Fruit fly (Drosophila melanogaster) whole organism, embryonic: ENCODE results near the gene Trf4-2.
A peak's percentile ranks its signal among the peaks of the same experiment; 100 is the strongest.

Source experiments
- Awh ChIP-seq: fragments of 200-800 bp; sonication (Bioruptor generic); IDR thresholded peaks from 2 replicates; pipeline ENCODE4, ENCODE4 v1.3.6; 2022; ENCODE audit warnings: missing biosample characterization, missing genetic modification characterization
- BEAF-32 ChIP-seq: fragments of 200-800 bp; sonication (Bioruptor generic); optimal IDR thresholded peaks from 3 replicates; lab custom pipeline; 2017; ENCODE audit warnings: missing biosample characterization, missing genetic modification characterization, mild to moderate bottlenecking, moderate library complexity, missing genetic modification reagents
- Bdp1 ChIP-seq: fragments of 200-800 bp; sonication (Bioruptor generic); optimal IDR thresholded peaks from 3 replicates; lab custom pipeline; 2016; ENCODE audit warnings: missing biosample characterization, missing genetic modification characterization
- CG10959 ChIP-seq: fragments of 200-800 bp; sonication (Bioruptor generic); IDR thresholded peaks from 2 replicates; pipeline ENCODE4 v1.3.6; 2022; ENCODE audit warnings: missing biosample characterization, missing genetic modification characterization
- CG11093 ChIP-seq: fragments of 200-800 bp; sonication (Bioruptor generic); IDR thresholded peaks from 3 replicates; pipeline ENCODE4 v1.3.6; 2022; ENCODE audit warnings: missing biosample characterization, missing genetic modification characterization
- CG11560 ChIP-seq: fragments of 200-800 bp; sonication (Bioruptor generic); IDR thresholded peaks from 3 replicates; pipeline ENCODE4 v1.3.6; 2022; ENCODE audit warnings: missing biosample characterization, missing genetic modification characterization
- CG12236 ChIP-seq: fragments of 200-800 bp; sonication (Bioruptor generic); optimal IDR thresholded peaks from 2 replicates; lab custom pipeline; 2016; ENCODE audit warnings: missing biosample characterization, missing genetic modification characterization
- CG1233 ChIP-seq: fragments of 200-800 bp; sonication (Bioruptor generic); optimal IDR thresholded peaks from 4 replicates; lab custom pipeline; 2018; ENCODE audit warnings: missing biosample characterization, mild to moderate bottlenecking, missing genetic modification characterization
- CG12659 ChIP-seq: fragments of 200-800 bp; sonication (Bioruptor generic); optimal IDR thresholded peaks from 3 replicates; lab custom pipeline; 2017; ENCODE audit warnings: mild to moderate bottlenecking, missing biosample characterization, missing genetic modification reagents, missing genetic modification characterization
- CG15479 ChIP-seq: fragments of 200-800 bp; sonication (Bioruptor generic); optimal IDR thresholded peaks from 3 replicates; lab custom pipeline; 2019; ENCODE audit warnings: missing biosample characterization, mild to moderate bottlenecking, missing genetic modification characterization, moderate library complexity
- CG1603 ChIP-seq: fragments of 200-800 bp; sonication (Bioruptor generic); optimal IDR thresholded peaks from 2 replicates; lab custom pipeline; 2019; ENCODE audit warnings: missing biosample characterization, mild to moderate bottlenecking, missing genetic modification characterization, moderate library complexity
- CG2120 ChIP-seq: fragments of 200-800 bp; sonication (Bioruptor generic); optimal IDR thresholded peaks from 3 replicates; lab custom pipeline; 2016; ENCODE audit warnings: missing biosample characterization, missing genetic modification characterization
- CG2889 ChIP-seq: fragments of 200-800 bp; sonication (Bioruptor generic); IDR thresholded peaks from 3 replicates; pipeline ENCODE4 v1.3.6; 2022; ENCODE audit warnings: missing biosample characterization, missing genetic modification characterization
- CG30431 ChIP-seq: fragments of 200-800 bp; sonication (Bioruptor generic); optimal IDR thresholded peaks from 2 replicates; lab custom pipeline; 2017; ENCODE audit warnings: missing biosample characterization, missing genetic modification characterization
- CG32767 ChIP-seq: fragments of 200-800 bp; sonication (Bioruptor generic); IDR thresholded peaks from 2 replicates; pipeline ENCODE4 v1.3.6; 2022; ENCODE audit warnings: missing biosample characterization, missing genetic modification characterization
- CG6272 ChIP-seq: fragments of 200-800 bp; sonication (Bioruptor generic); IDR thresholded peaks from 2 replicates; pipeline ENCODE4 v1.3.6; 2022; ENCODE audit warnings: missing biosample characterization, missing genetic modification characterization
- CG7372 ChIP-seq: fragments of 200-800 bp; sonication (Bioruptor generic); IDR thresholded peaks from 2 replicates; pipeline ENCODE4 v1.3.6; 2022; ENCODE audit warnings: missing biosample characterization, missing genetic modification characterization
- CG8359 ChIP-seq: fragments of 200-800 bp; sonication (Bioruptor generic); optimal IDR thresholded peaks from 2 replicates; lab custom pipeline; 2017; ENCODE audit warnings: missing biosample characterization, mild to moderate bottlenecking, missing genetic modification characterization, borderline replicate concordance
- CG9727 ChIP-seq: fragments of 200-800 bp; sonication (Bioruptor generic); optimal IDR thresholded peaks from 3 replicates; lab custom pipeline; 2017; ENCODE audit warnings: missing biosample characterization, mild to moderate bottlenecking, missing genetic modification characterization
- Camta ChIP-seq: fragments of 200-800 bp; sonication (Bioruptor generic); optimal IDR thresholded peaks from 2 replicates; lab custom pipeline; 2016; ENCODE audit warnings: missing biosample characterization, missing genetic modification characterization
- Doc3 ChIP-seq: fragments of 200-800 bp; sonication (Bioruptor generic); IDR thresholded peaks from 3 replicates; pipeline ENCODE4 v1.3.6; 2022; ENCODE audit warnings: missing biosample characterization, missing genetic modification characterization; ENCODE audit not compliant: partially characterized antibody
- Dp ChIP-seq: fragments of 200-800 bp; sonication (Bioruptor generic); optimal IDR thresholded peaks from 2 replicates; lab custom pipeline; 2018; ENCODE audit warnings: missing biosample characterization, mild to moderate bottlenecking, missing genetic modification characterization, moderate library complexity
- MBD-R2 ChIP-seq: fragments of 200-800 bp; sonication (Bioruptor generic); IDR thresholded peaks from 2 replicates; pipeline ENCODE4 v1.3.6; 2022; ENCODE audit warnings: missing biosample characterization, missing genetic modification characterization
- MESR4 ChIP-seq: fragments of 200-800 bp; sonication (Bioruptor generic); optimal IDR thresholded peaks from 2 replicates; lab custom pipeline; 2018; ENCODE audit warnings: missing biosample characterization, mild to moderate bottlenecking, missing genetic modification characterization, moderate library complexity
- NfI ChIP-seq: fragments of 200-800 bp; sonication (Bioruptor generic); optimal IDR thresholded peaks from 3 replicates; lab custom pipeline; 2018; ENCODE audit warnings: missing biosample characterization, mild to moderate bottlenecking, missing genetic modification characterization, moderate library complexity
- Opbp ChIP-seq: fragments of 200-800 bp; sonication (Bioruptor generic); IDR thresholded peaks from 3 replicates; pipeline ENCODE4 v1.3.6; 2022; ENCODE audit warnings: missing biosample characterization, missing genetic modification characterization; ENCODE audit not compliant: partially characterized antibody
- Ptx1 ChIP-seq: fragments of 200-800 bp; sonication (Bioruptor generic); IDR thresholded peaks from 2 replicates; pipeline ENCODE4 v1.3.6; 2022; ENCODE audit warnings: missing biosample characterization, missing genetic modification characterization
- Sin3A ChIP-seq: fragments of >200 bp; optimal IDR thresholded peaks from 2 replicates; lab custom pipeline; 2018
- ap ChIP-seq: fragments of 200-800 bp; sonication (Bioruptor generic); IDR thresholded peaks from 2 replicates; pipeline ENCODE4 v1.3.6; 2022; ENCODE audit warnings: missing biosample characterization, missing genetic modification characterization
- ash1 ChIP-seq: fragments of 200-800 bp; sonication (Bioruptor generic); optimal IDR thresholded peaks from 2 replicates; lab custom pipeline; 2018; ENCODE audit warnings: missing biosample characterization, mild to moderate bottlenecking, missing genetic modification characterization
- ato ChIP-seq: fragments of 200-800 bp; sonication (Bioruptor generic); IDR thresholded peaks from 2 replicates; pipeline ENCODE4 v1.3.6; 2022; ENCODE audit warnings: missing biosample characterization, missing genetic modification characterization; ENCODE audit not compliant: partially characterized antibody
- bab2 ChIP-seq: fragments of 200-800 bp; sonication (Bioruptor generic); optimal IDR thresholded peaks from 2 replicates; lab custom pipeline; 2016; ENCODE audit warnings: missing biosample characterization, missing genetic modification characterization
- cwo ChIP-seq: fragments of 200-800 bp; sonication (Bioruptor generic); optimal IDR thresholded peaks from 3 replicates; lab custom pipeline; 2017; ENCODE audit warnings: missing biosample characterization, missing genetic modification characterization, mild to moderate bottlenecking, moderate library complexity, missing genetic modification reagents
- ewg ChIP-seq: fragments of 200-800 bp; sonication (Bioruptor generic); optimal IDR thresholded peaks from 3 replicates; lab custom pipeline; 2017; ENCODE audit warnings: mild to moderate bottlenecking, missing biosample characterization, missing genetic modification reagents, missing genetic modification characterization
- exex ChIP-seq: fragments of 200-800 bp; sonication (Bioruptor generic); optimal IDR thresholded peaks from 4 replicates; lab custom pipeline; 2018; ENCODE audit warnings: missing biosample characterization, mild to moderate bottlenecking, missing genetic modification characterization, moderate library complexity
- ftz-f1 ChIP-seq: fragments of 200-800 bp; sonication (Bioruptor generic); optimal IDR thresholded peaks from 2 replicates; lab custom pipeline; 2016; ENCODE audit warnings: missing biosample characterization, missing genetic modification characterization
- pho ChIP-seq: fragments of 200-800 bp; sonication (Bioruptor generic); optimal IDR thresholded peaks from 2 replicates; lab custom pipeline; 2016; ENCODE audit warnings: missing biosample characterization, missing genetic modification characterization
- prd ChIP-seq, 3 experiments: fragments of >200 bp in 2 of 3; fragments of 200-800 bp in 1 of 3; sonication (Bioruptor generic) in 1 of 3; optimal IDR thresholded peaks in 2 of 3; IDR thresholded peaks in 1 of 3; 2 replicates in 2 of 3; 3 replicates in 1 of 3; pipeline versions ENCODE4 v1.3.6 to Lab custom; 2017 to 2022; ENCODE audit warnings: missing biosample characterization in 1 of 3, missing genetic modification characterization in 1 of 3
- ranshi ChIP-seq: fragments of 200-800 bp; sonication (Bioruptor generic); IDR thresholded peaks from 2 replicates; pipeline ENCODE4 v1.3.6; 2022; ENCODE audit warnings: missing biosample characterization, missing genetic modification characterization
- run ChIP-seq: fragments of 200-800 bp; sonication (Bioruptor generic); optimal IDR thresholded peaks from 3 replicates; lab custom pipeline; 2018; ENCODE audit warnings: missing biosample characterization, mild to moderate bottlenecking, missing genetic modification characterization
- sim ChIP-seq: fragments of 200-800 bp; sonication (Bioruptor generic); IDR thresholded peaks from 2 replicates; pipeline ENCODE4 v1.3.6; 2022; ENCODE audit warnings: missing biosample characterization, missing genetic modification characterization
- sob ChIP-seq: fragments of 200-800 bp; sonication (Bioruptor generic); IDR thresholded peaks from 2 replicates; pipeline ENCODE4 v1.3.6; 2022; ENCODE audit warnings: missing biosample characterization, missing genetic modification characterization
- sr ChIP-seq: fragments of 200-800 bp; sonication (Bioruptor generic); IDR thresholded peaks from 3 replicates; pipeline ENCODE4 v1.3.6; 2022; ENCODE audit warnings: missing biosample characterization, missing genetic modification characterization
- tll ChIP-seq, 2 experiments: fragments of 200-800 bp in 1 of 2; fragments of >200 bp in 1 of 2; sonication (Bioruptor generic) in 1 of 2; optimal IDR thresholded peaks; 2 replicates each; lab custom pipeline; 2017 to 2019; ENCODE audit warnings: missing biosample characterization in 2 of 2, missing genetic modification characterization in 2 of 2, mild to moderate bottlenecking in 1 of 2, moderate library complexity in 1 of 2
- trem ChIP-seq: fragments of 200-800 bp; optimal IDR thresholded peaks from 3 replicates; lab custom pipeline; 2019; ENCODE audit warnings: missing biosample characterization, mild to moderate bottlenecking, missing genetic modification characterization, moderate library complexity

Gene Trf4-2

dm6 chr3R:24875939-24876842 lies 48.8 kb upstream of the Trf4-2 start, which contains the start of gene CG3744 (continued):
- TF ChIP-seq ranshi (GFP tag; lab: Robert Waterston, UW) (peak; percentile 95), CG30431 (GFP tag; lab: Kevin White, UChicago) (peak; percentile 82), sob (GFP tag; lab: Robert Waterston, UW) (peak; percentile 96), CG7372 (GFP tag; lab: Robert Waterston, UW) (peak; percentile 93), ewg (GFP tag; lab: Kevin White, UChicago) (peak; percentile 78), CG1603 (tag; lab: Kevin White, UChicago) (peak; percentile 66)

dm6 chr3R:24876843-24877457 lies 48.1 kb upstream of the Trf4-2 start, which contains the start of the genes CG11089 and CG31381:
Gene CG11089 (plus strand): TSS chr3R:24877045.
Gene CG31381 (plus strand): TSS chr3R:24877045.
- TF ChIP-seq CG32767 (GFP tag; lab: Robert Waterston, UW) = no peak
- TF ChIP-seq CG9727 (GFP tag; lab: Kevin White, UChicago) = peak; percentile 46
- peak; percentile 44 for TF ChIP-seq CG12659
- no peak for TF ChIP-seq pho
- TF ChIP-seq CG2889 (GFP tag; lab: Robert Waterston, UW) = no peak
- no peak for TF ChIP-seq Doc3 (GFP tag; lab: Robert Waterston, UW)
- peak; percentile 34 for TF ChIP-seq trem
- no peak for TF ChIP-seq Camta (GFP tag; lab: Kevin White, UChicago)
- no peak for TF ChIP-seq exex (tag; lab: Kevin White, UChicago)
- no peak for TF ChIP-seq NfI (GFP tag; lab: Kevin White, UChicago)
- TF ChIP-seq sim (GFP tag; lab: Robert Waterston, UW) = no peak
- TF ChIP-seq Sin3A (lab: Kevin White, UChicago) = peak; percentile 6
- TF ChIP-seq run (tag; lab: Kevin White, UChicago) = peak; percentile 37
- TF ChIP-seq CG1233 (GFP tag; lab: Kevin White, UChicago) = no peak
- no peak for TF ChIP-seq CG15479 (GFP tag; lab: Kevin White, UChicago)
- no peak for TF ChIP-seq CG2120 (GFP tag; lab: Kevin White, UChicago)
- no peak for TF ChIP-seq CG6272 (GFP tag; lab: Robert Waterston, UW)
- no peak for TF ChIP-seq BEAF-32 (GFP tag; lab: Kevin White, UChicago)
- no peak for TF ChIP-seq CG8359 (GFP tag; lab: Kevin White, UChicago)
- TF ChIP-seq ash1 = no peak
- TF ChIP-seq CG11560 (tag; lab: Robert Waterston, UW) = no peak
- TF ChIP-seq tll (GFP tag; optimal IDR thresholded peaks at IDR 0.05; lab: Kevin White, UChicago) = no peak
- no peak; the same call in 1 of the 2 replicates for TF ChIP-seq Awh
- TF ChIP-seq bab2 (GFP tag; lab: Kevin White, UChicago) = no peak
- TF ChIP-seq MBD-R2 = 0 out of 2 replicates have a peak, but pooled peaks have one; percentile 6
- no peak for TF ChIP-seq ranshi (GFP tag; lab: Robert Waterston, UW)
- peak; percentile 96 for TF ChIP-seq Dp
- TF ChIP-seq Opbp (GFP tag; lab: Robert Waterston, UW) = no peak
- peak; percentile 94 for TF ChIP-seq cwo (GFP tag; lab: Kevin White, UChicago)
- peak; percentile 22 for TF ChIP-seq MESR4
- TF ChIP-seq ap (GFP tag; lab: Robert Waterston, UW) = no peak
- no peak for TF ChIP-seq Ptx1 (GFP tag; lab: Robert Waterston, UW)
- TF ChIP-seq prd (optimal IDR thresholded peaks at IDR 0.05; lab: Kevin White, UChicago) = no peak
- TF ChIP-seq prd (GFP tag; IDR thresholded peaks at IDR 0.05; lab: Robert Waterston, UW) = no peak
- no peak for TF ChIP-seq CG11093 (GFP tag; lab: Robert Waterston, UW)
- no peak for TF ChIP-seq CG12236 (GFP tag; lab: Kevin White, UChicago)
- TF ChIP-seq CG10959 (GFP tag; lab: Robert Waterston, UW) = no peak
- TF ChIP-seq ato (GFP tag; lab: Robert Waterston, UW) = no peak
- no peak for TF ChIP-seq ftz-f1 (GFP tag; lab: Kevin White, UChicago)
- TF ChIP-seq sr (GFP tag; lab: Robert Waterston, UW) = no peak
- no peak for TF ChIP-seq Bdp1 (GFP tag; lab: Kevin White, UChicago)
